In the genomic region with DNA sequence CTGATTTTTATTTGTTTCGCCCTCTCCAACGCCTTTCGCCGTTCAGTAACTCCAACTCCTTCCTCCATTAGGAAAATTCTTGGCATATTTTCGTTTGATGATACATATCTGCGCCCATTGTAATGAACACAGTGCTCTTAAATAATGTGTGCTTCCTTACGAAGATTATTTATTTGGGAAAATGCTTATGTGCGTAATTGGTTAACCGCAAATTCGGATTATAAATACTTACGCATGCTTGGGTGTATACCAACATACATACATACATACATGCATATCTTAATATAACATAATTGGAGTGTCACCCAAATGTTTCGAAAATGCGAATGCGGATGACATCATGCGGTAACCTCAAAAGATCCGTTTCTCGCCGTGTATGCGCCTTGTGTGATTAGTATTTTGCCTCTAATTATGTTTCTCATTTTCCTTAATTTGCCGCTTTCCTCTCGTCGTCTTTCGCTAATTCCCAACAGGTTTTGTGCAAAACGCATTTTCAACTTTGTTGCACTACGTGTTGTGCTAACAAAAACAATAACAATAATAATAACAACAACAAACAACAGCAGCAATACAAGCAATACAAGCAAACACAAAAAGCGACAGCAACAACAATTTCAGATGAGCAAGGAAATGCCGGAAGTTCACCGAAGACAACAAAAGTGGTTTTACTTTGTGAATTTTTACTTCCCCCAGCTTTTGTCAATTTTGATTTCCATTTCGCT, we compare ENCODE assay signal across 3 fruit fly cellular contexts.
A peak's percentile ranks its signal among the peaks of the same experiment; 100 is the strongest.
TF ChIP-seq lines count a peak whose summit lies in the region.

No protein-coding gene starts in this region.

- TF ChIP-seq CTCF in whole organism, embryonic (GFP tag; optimal IDR thresholded peaks at IDR 0.05; lab: Kevin White, UChicago): no peak

TF ChIP-seq in whole organism, embryonic, 481 proteins besides CTCF, POLR2A, EP300 and RAD21 (continues in another document):
- TF ChIP-seq Fer3 (tag; optimal IDR thresholded peaks at IDR 0.05; lab: Kevin White, UChicago) (no peak), TFAM (GFP tag; optimal IDR thresholded peaks at IDR 0.05; lab: Kevin White, UChicago) (no peak), Fer1 (GFP tag; optimal IDR thresholded peaks at IDR 0.05; lab: Kevin White, UChicago) (no peak), Sox100B (GFP tag; optimal IDR thresholded peaks at IDR 0.05; lab: Kevin White, UChicago) (peak; percentile 18), vnd (GFP tag; IDR thresholded peaks at IDR 0.05; lab: Robert Waterston, UW; ENCODE audit: partially characterized antibody) (no peak), CG4328 (GFP tag; optimal IDR thresholded peaks at IDR 0.05; lab: Kevin White, UChicago) (no peak), en (GFP tag; optimal IDR thresholded peaks at IDR 0.05; lab: Kevin White, UChicago) (no peak), scrt (GFP tag; optimal IDR thresholded peaks at IDR 0.05; lab: Kevin White, UChicago) (no peak), prd (optimal IDR thresholded peaks at IDR 0.05; lab: Kevin White, UChicago) (no peak), prd (GFP tag; IDR thresholded peaks at IDR 0.05; lab: Robert Waterston, UW) (no peak), Rfx (GFP tag; IDR thresholded peaks at IDR 0.05; lab: Robert Waterston, UW) (no peak), CG6813 (GFP tag; optimal IDR thresholded peaks at IDR 0.05; lab: Kevin White, UChicago) (no peak), Eip74EF (GFP tag; optimal IDR thresholded peaks at IDR 0.05; lab: Kevin White, UChicago) (peak in 1 of 2 experiments; percentile 34), CG13775 (GFP tag; optimal IDR thresholded peaks at IDR 0.05; lab: Kevin White, UChicago) (no peak), Pdp1 (GFP tag; optimal IDR thresholded peaks at IDR 0.05; lab: Kevin White, UChicago) (peak in 1 of 2 experiments; percentile 10), CG14014 (GFP tag; IDR thresholded peaks at IDR 0.05; lab: Robert Waterston, UW) (no peak), PHDP (tag; optimal IDR thresholded peaks at IDR 0.05; lab: Kevin White, UChicago) (no peak), chinmo (GFP tag; IDR thresholded peaks at IDR 0.05; lab: Robert Waterston, UW; ENCODE audit: partially characterized antibody) (0 out of 4 replicates have a peak, but pooled peaks have one; percentile 10), lola (GFP tag; optimal IDR thresholded peaks at IDR 0.05; lab: Kevin White, UChicago) (peak in 1 of 3 experiments; percentile 10), sens (GFP tag; lab: Kevin White, UChicago) (peak; percentile 10), Gug (GFP tag; IDR thresholded peaks at IDR 0.05; lab: Robert Waterston, UW) (no peak), ap (GFP tag; IDR thresholded peaks at IDR 0.05; lab: Robert Waterston, UW) (no peak), Deaf1 (tag; optimal IDR thresholded peaks at IDR 0.05; lab: Kevin White, UChicago) (no peak), CG7928 (GFP tag; optimal IDR thresholded peaks at IDR 0.05; lab: Kevin White, UChicago) (no peak), Med (GFP tag; lab: Kevin White, UChicago) (peak; percentile 80), schlank (tag; optimal IDR thresholded peaks at IDR 0.05; lab: Kevin White, UChicago) (no peak), CG4360 (GFP tag; IDR thresholded peaks at IDR 0.05; lab: Robert Waterston, UW) (peak; percentile 58), CG33213 (GFP tag; optimal IDR thresholded peaks at IDR 0.05; lab: Kevin White, UChicago) (no peak)

TF ChIP-seq in whole organism, prepupa, 60 proteins besides CTCF, POLR2A, EP300 and RAD21 (continues in another document):
- TF ChIP-seq dsx (GFP tag; optimal IDR thresholded peaks at IDR 0.05; lab: Kevin White, UChicago; ENCODE audit: poor library complexity, severe bottlenecking): peak; percentile 50
- TF ChIP-seq CG10669 (GFP tag; optimal IDR thresholded peaks at IDR 0.05; lab: Kevin White, UChicago): no peak
- no peak for TF ChIP-seq svp (GFP tag; lab: Kevin White, UChicago)
- TF ChIP-seq CG4318 (GFP tag; optimal IDR thresholded peaks at IDR 0.05; lab: Kevin White, UChicago): peak; percentile 18
- no peak for TF ChIP-seq Met (GFP tag; optimal IDR thresholded peaks at IDR 0.05; lab: Kevin White, UChicago)
- no peak for TF ChIP-seq CG9139 (GFP tag; optimal IDR thresholded peaks at IDR 0.05; lab: Kevin White, UChicago)
- TF ChIP-seq Sox14 (GFP tag; optimal IDR thresholded peaks at IDR 0.05; lab: Kevin White, UChicago): no peak
- no peak for TF ChIP-seq CG8319 (GFP tag; optimal IDR thresholded peaks at IDR 0.05; lab: Kevin White, UChicago)
- peak; percentile 25; the same call in 1 of the 3 replicates for TF ChIP-seq CG8119 (GFP tag; IDR thresholded peaks at IDR 0.05; lab: Robert Waterston, UW)
- TF ChIP-seq CG32006 (GFP tag; optimal IDR thresholded peaks at IDR 0.05; lab: Kevin White, UChicago): peak; percentile 44
- peak; percentile 41 for TF ChIP-seq CG6276 (GFP tag; optimal IDR thresholded peaks at IDR 0.05; lab: Kevin White, UChicago)
- no peak for TF ChIP-seq CG11294 (GFP tag; IDR thresholded peaks at IDR 0.05; lab: Robert Waterston, UW)
- no peak for TF ChIP-seq lz (GFP tag; optimal IDR thresholded peaks at IDR 0.05; lab: Kevin White, UChicago)
- TF ChIP-seq CG3919 (GFP tag; optimal IDR thresholded peaks at IDR 0.05; lab: Kevin White, UChicago): no peak
- peak; percentile 2 for TF ChIP-seq dac (GFP tag; optimal IDR thresholded peaks at IDR 0.05; lab: Kevin White, UChicago)
- no peak for TF ChIP-seq CG11762 (GFP tag; optimal IDR thresholded peaks at IDR 0.05; lab: Kevin White, UChicago; ENCODE audit: insufficient read depth)
- TF ChIP-seq CG8632 (GFP tag; optimal IDR thresholded peaks at IDR 0.05; lab: Kevin White, UChicago): no peak
- TF ChIP-seq Lpt (GFP tag; optimal IDR thresholded peaks at IDR 0.05; lab: Kevin White, UChicago): no peak
- TF ChIP-seq Eip78C (GFP tag; lab: Kevin White, UChicago): peak; percentile 64
- TF ChIP-seq Hr4 (GFP tag; optimal IDR thresholded peaks at IDR 0.05; lab: Kevin White, UChicago): peak; percentile 18
- no peak for TF ChIP-seq acj6 (GFP tag; optimal IDR thresholded peaks at IDR 0.05; lab: Kevin White, UChicago)
- no peak for TF ChIP-seq Hr39 (GFP tag; optimal IDR thresholded peaks at IDR 0.05; lab: Kevin White, UChicago)
- no peak for TF ChIP-seq ss (GFP tag; optimal IDR thresholded peaks at IDR 0.05; lab: Kevin White, UChicago)
- TF ChIP-seq Sox15 (GFP tag; optimal IDR thresholded peaks at IDR 0.05; lab: Kevin White, UChicago): no peak
- peak; percentile 7 for TF ChIP-seq achi (GFP tag; optimal IDR thresholded peaks at IDR 0.05; lab: Kevin White, UChicago)
- no peak for TF ChIP-seq CG3032 (tag; optimal IDR thresholded peaks at IDR 0.05; lab: Kevin White, UChicago)
- TF ChIP-seq CG15336 (GFP tag; IDR thresholded peaks at IDR 0.05; lab: Robert Waterston, UW): no peak
- TF ChIP-seq fd85E (GFP tag; optimal IDR thresholded peaks at IDR 0.05; lab: Kevin White, UChicago): no peak
- TF ChIP-seq Ets96B (tag; optimal IDR thresholded peaks at IDR 0.05; lab: Kevin White, UChicago): no peak
- no peak for TF ChIP-seq fkh (GFP tag; optimal IDR thresholded peaks at IDR 0.05; lab: Kevin White, UChicago)

TF ChIP-seq in whole organism, pupa, 21 proteins besides CTCF, POLR2A, EP300 and RAD21:
- TF ChIP-seq CG34367 (tag; optimal IDR thresholded peaks at IDR 0.05; lab: Kevin White, UChicago) (no peak), rn (GFP tag; IDR thresholded peaks at IDR 0.05; lab: Robert Waterston, UW) (no peak), CG12605 (GFP tag; IDR thresholded peaks at IDR 0.05; lab: Robert Waterston, UW) (no peak), CG8159 (tag; optimal IDR thresholded peaks at IDR 0.05; lab: Kevin White, UChicago) (no peak), CG9948 (tag; optimal IDR thresholded peaks at IDR 0.05; lab: Kevin White, UChicago) (peak; percentile 0), CG10348 (GFP tag; IDR thresholded peaks at IDR 0.05; lab: Robert Waterston, UW) (no peak), EcR (GFP tag; optimal IDR thresholded peaks at IDR 0.05; lab: Kevin White, UChicago) (no peak), CG15710 (tag; optimal IDR thresholded peaks at IDR 0.05; lab: Kevin White, UChicago) (no peak), Pif1A (GFP tag; optimal IDR thresholded peaks at IDR 0.05; lab: Kevin White, UChicago) (no peak), CG32121 (GFP tag; IDR thresholded peaks at IDR 0.05; lab: Robert Waterston, UW) (no peak), gl (tag; optimal IDR thresholded peaks at IDR 0.05; lab: Kevin White, UChicago) (no peak), fd96Ca (GFP tag; IDR thresholded peaks at IDR 0.05; lab: Robert Waterston, UW) (no peak), Snoo (tag; optimal IDR thresholded peaks at IDR 0.05; lab: Kevin White, UChicago) (no peak), CG14655 (GFP tag; optimal IDR thresholded peaks at IDR 0.05; lab: Kevin White, UChicago) (peak; percentile 53), Pif1B (GFP tag; optimal IDR thresholded peaks at IDR 0.05; lab: Kevin White, UChicago) (no peak), D1 (tag; optimal IDR thresholded peaks at IDR 0.05; lab: Kevin White, UChicago) (no peak), Ets98B (GFP tag; IDR thresholded peaks at IDR 0.05; lab: Robert Waterston, UW) (no peak), CG8301 (tag; optimal IDR thresholded peaks at IDR 0.05; lab: Kevin White, UChicago) (peak; percentile 41)
